Worm (Caenorhabditis elegans): Measurements from ENCODE around the gene W06A7.4.

- TF ChIP-seq nhr-23 (tag; optimal IDR thresholded peaks at IDR 0.05): no peak
- TF ChIP-seq snpc-4 (tag; optimal IDR thresholded peaks at IDR 0.05): no peak
- no peak for TF ChIP-seq zag-1 (tag; optimal IDR thresholded peaks at IDR 0.05)
Observed at ce11 chrV:14832789-14833187, 8.6 kb downstream of the W06A7.4 start.
